Fruit fly (Drosophila melanogaster): ENCODE results near the gene Cbp80.

DNA sequence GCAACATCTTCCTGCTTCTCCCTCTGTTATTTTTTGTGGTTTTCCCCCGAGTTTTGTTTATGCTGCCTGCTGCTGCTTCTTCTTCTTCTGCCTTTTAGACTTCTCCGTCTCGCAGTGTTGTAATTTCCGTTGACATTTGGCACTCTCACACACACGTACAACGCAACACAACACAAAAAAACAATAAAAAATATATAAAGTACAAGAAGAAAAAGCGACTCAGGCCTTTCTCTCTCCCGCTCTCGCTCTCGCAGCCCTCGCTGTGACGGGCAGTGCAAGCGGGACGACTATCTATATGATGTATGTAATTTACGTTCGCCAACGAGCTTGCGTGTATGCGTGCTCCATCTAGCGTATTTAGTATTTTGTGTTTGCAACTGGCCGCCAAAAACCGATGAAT, 36.3 kb downstream of the Cbp80 start:
- TF ChIP-seq CG8478 (optimal IDR thresholded peaks at IDR 0.05) (no peak), CTCF (optimal IDR thresholded peaks at IDR 0.05) (no peak)

Data from S2 (cell line).